Worm (Caenorhabditis elegans) whole organism, mixed stage, embryonic: Measurements from ENCODE around the gene fsn-1.

ENCODE experiments used
- M03D4.4 ChIP-seq: sonication (generic microtip); optimal IDR thresholded peaks from 2 replicates; lab custom pipeline; 2017; ENCODE audit warnings: mild to moderate bottlenecking, missing genetic modification characterization, missing compliant biosample characterization
- bed-3 ChIP-seq: fragments of 200-800 bp; sonication (Bioruptor generic); optimal IDR thresholded peaks from 3 replicates; lab custom pipeline; 2018; ENCODE audit warnings: mild to moderate bottlenecking, missing genetic modification characterization, moderate library complexity, missing compliant biosample characterization
- blmp-1 ChIP-seq: fragments of 150-350 bp; optimal IDR thresholded peaks from 2 replicates; lab custom pipeline; 2014; ENCODE audit warnings: missing biosample characterization, missing genetic modification characterization
- ceh-39 ChIP-seq: fragments of 150-350 bp; optimal IDR thresholded peaks from 2 replicates; lab custom pipeline; 2014; ENCODE audit warnings: missing biosample characterization, missing genetic modification characterization
- ceh-43 ChIP-seq: fragments of 200-800 bp; sonication (Bioruptor generic); optimal IDR thresholded peaks from 2 replicates; lab custom pipeline; 2018; ENCODE audit warnings: mild to moderate bottlenecking, missing genetic modification characterization, moderate library complexity, missing compliant biosample characterization
- ceh-83 ChIP-seq: fragments of 200-800 bp; sonication (Bioruptor generic); optimal IDR thresholded peaks from 2 replicates; lab custom pipeline; 2018; ENCODE audit warnings: mild to moderate bottlenecking, missing genetic modification characterization, missing compliant biosample characterization
- ces-1 ChIP-seq: fragments of 150-350 bp; optimal IDR thresholded peaks from 2 replicates; lab custom pipeline; 2014; ENCODE audit warnings: missing biosample characterization, missing genetic modification reagents, missing genetic modification characterization
- cnd-1 ChIP-seq: fragments of 200-800 bp; sonication (Bioruptor generic); optimal IDR thresholded peaks from 2 replicates; lab custom pipeline; 2018; ENCODE audit warnings: mild to moderate bottlenecking, missing genetic modification characterization, missing compliant biosample characterization
- drap-1 ChIP-seq: fragments of 200-800 bp; sonication (Bioruptor generic); optimal IDR thresholded peaks from 3 replicates; lab custom pipeline; 2018; ENCODE audit warnings: mild to moderate bottlenecking, missing genetic modification characterization, missing compliant biosample characterization
- elt-1 ChIP-seq: sonication (generic microtip); optimal IDR thresholded peaks from 2 replicates; lab custom pipeline; 2017; ENCODE audit warnings: missing genetic modification characterization, mild to moderate bottlenecking, missing compliant biosample characterization, antibody characterized with exemption, moderate library complexity, borderline replicate concordance; ENCODE audit not compliant: insufficient read depth
- elt-3 ChIP-seq: fragments of 150-350 bp; optimal IDR thresholded peaks from 2 replicates; lab custom pipeline; 2014; ENCODE audit warnings: missing biosample characterization, missing genetic modification characterization
- flh-1 ChIP-seq: fragments of 200-800 bp; sonication (Bioruptor generic); optimal IDR thresholded peaks from 2 replicates; lab custom pipeline; 2018; ENCODE audit warnings: mild to moderate bottlenecking, missing genetic modification characterization, moderate library complexity, missing compliant biosample characterization
- ham-2 ChIP-seq: fragments of 200-800 bp; sonication (Bioruptor generic); optimal IDR thresholded peaks from 2 replicates; lab custom pipeline; 2018; ENCODE audit warnings: mild to moderate bottlenecking, missing genetic modification characterization, missing compliant biosample characterization
- hlh-1 ChIP-seq: fragments of 150-350 bp; optimal IDR thresholded peaks from 2 replicates; lab custom pipeline; 2014; ENCODE audit warnings: missing biosample characterization, missing genetic modification reagents, missing genetic modification characterization
- lin-13 ChIP-seq: fragments of 150-350 bp; optimal IDR thresholded peaks from 2 replicates; lab custom pipeline; 2014; ENCODE audit warnings: missing biosample characterization, missing genetic modification characterization
- lin-32 ChIP-seq: fragments of 200-800 bp; sonication (Bioruptor generic); optimal IDR thresholded peaks from 2 replicates; lab custom pipeline; 2018; ENCODE audit warnings: mild to moderate bottlenecking, missing genetic modification characterization, missing compliant biosample characterization
- lsy-2 ChIP-seq: fragments of 150-350 bp; optimal IDR thresholded peaks from 2 replicates; lab custom pipeline; 2014; ENCODE audit warnings: missing biosample characterization, missing genetic modification characterization
- mab-5 ChIP-seq: fragments of 150-350 bp; optimal IDR thresholded peaks from 2 replicates; lab custom pipeline; 2014; ENCODE audit warnings: missing biosample characterization, missing genetic modification characterization
- mep-1 ChIP-seq: fragments of 150-350 bp; optimal IDR thresholded peaks from 2 replicates; lab custom pipeline; 2017; ENCODE audit warnings: missing biosample characterization, missing genetic modification reagents, missing genetic modification characterization, inconsistent platforms
- mls-2 ChIP-seq: sonication (generic microtip); optimal IDR thresholded peaks from 2 replicates; lab custom pipeline; 2016; ENCODE audit warnings: mild to moderate bottlenecking, missing genetic modification characterization, moderate library complexity, missing compliant biosample characterization
- nhr-12 ChIP-seq: fragments of 150-350 bp; optimal IDR thresholded peaks from 2 replicates; lab custom pipeline; 2014; ENCODE audit warnings: missing biosample characterization, missing genetic modification characterization
- nhr-2 ChIP-seq: fragments of 150-350 bp; optimal IDR thresholded peaks from 2 replicates; lab custom pipeline; 2014; ENCODE audit warnings: missing biosample characterization, missing genetic modification characterization
- nhr-237 ChIP-seq: fragments of 150-350 bp; optimal IDR thresholded peaks from 2 replicates; lab custom pipeline; 2014; ENCODE audit warnings: missing biosample characterization, missing genetic modification characterization
- nhr-28 ChIP-seq: fragments of 150-350 bp; optimal IDR thresholded peaks from 2 replicates; lab custom pipeline; 2014; ENCODE audit warnings: missing biosample characterization, missing genetic modification characterization
- nhr-76 ChIP-seq: sonication (generic microtip); optimal IDR thresholded peaks from 2 replicates; lab custom pipeline; 2017; ENCODE audit warnings: missing biosample characterization, missing genetic modification characterization
- pha-4 ChIP-seq: fragments of 150-350 bp; optimal IDR thresholded peaks from 2 replicates; lab custom pipeline; 2018; ENCODE audit warnings: missing biosample characterization, missing genetic modification reagents, missing genetic modification characterization
- sem-2 ChIP-seq: fragments of 200-800 bp; sonication (Bioruptor generic); optimal IDR thresholded peaks from 2 replicates; lab custom pipeline; 2018; ENCODE audit warnings: mild to moderate bottlenecking, missing genetic modification characterization, missing compliant biosample characterization
- snpc-4 ChIP-seq: fragments of 150-350 bp; optimal IDR thresholded peaks from 2 replicates; lab custom pipeline; 2014; ENCODE audit warnings: missing biosample characterization, missing genetic modification characterization
- sptf-1 ChIP-seq: sonication (generic microtip); optimal IDR thresholded peaks from 2 replicates; lab custom pipeline; 2017; ENCODE audit warnings: mild to moderate bottlenecking, missing genetic modification characterization, moderate library complexity, missing compliant biosample characterization
- tbx-8 ChIP-seq: fragments of 200-800 bp; sonication (Bioruptor generic); optimal IDR thresholded peaks from 2 replicates; lab custom pipeline; 2018; ENCODE audit warnings: mild to moderate bottlenecking, missing genetic modification characterization, moderate library complexity, missing compliant biosample characterization
- unc-120 ChIP-seq: sonication (generic microtip); optimal IDR thresholded peaks from 2 replicates; lab custom pipeline; 2017; ENCODE audit warnings: missing genetic modification characterization, missing compliant biosample characterization; ENCODE audit not compliant: poor library complexity, severe bottlenecking
- unc-39 ChIP-seq: fragments of 150-350 bp; optimal IDR thresholded peaks from 2 replicates; lab custom pipeline; 2014; ENCODE audit warnings: missing biosample characterization, missing genetic modification characterization
- zip-8 ChIP-seq: fragments of 150-350 bp; optimal IDR thresholded peaks from 2 replicates; lab custom pipeline; 2014; ENCODE audit warnings: missing biosample characterization, missing genetic modification characterization
- ztf-11 ChIP-seq: fragments of 150-350 bp; optimal IDR thresholded peaks from 2 replicates; lab custom pipeline; 2014; ENCODE audit warnings: missing biosample characterization, missing genetic modification characterization

The fsn-1 gene

ce11 chrIII:4960204-4960603 is 23.1 kb downstream of the fsn-1 start, which contains the start of gene C27F2.4:
Gene C27F2.4 (minus strand): TSS chrIII:4960304.
- TF ChIP-seq zip-8 (tag; lab: Kevin White, UChicago) (no peak), mep-1 (tag; lab: Kevin White, UChicago) (no peak), mab-5 (no peak), cnd-1 (tag; lab: Kevin White, UChicago) (no peak), flh-1 (GFP tag; lab: Kevin White, UChicago) (no peak), unc-39 (tag; lab: Kevin White, UChicago) (no peak), drap-1 (GFP tag; lab: Kevin White, UChicago) (no peak), unc-120 (no peak), nhr-76 (no peak), ceh-83 (GFP tag; lab: Kevin White, UChicago) (no peak), blmp-1 (tag; lab: Kevin White, UChicago) (no peak), snpc-4 (tag; lab: Kevin White, UChicago) (no peak), hlh-1 (tag; lab: Kevin White, UChicago) (no peak), ztf-11 (tag; lab: Kevin White, UChicago) (no peak), pha-4 (tag; lab: Kevin White, UChicago) (no peak), M03D4.4 (tag; lab: Kevin White, UChicago) (no peak), sptf-1 (no peak)
- TF ChIP-seq, all 35 proteins: peak for 0

ce11 chrIII:4961281-4961680 is 24.2 kb downstream of the fsn-1 start:
- TF ChIP-seq sem-2 = no peak
- TF ChIP-seq nhr-28 (tag; lab: Kevin White, UChicago) = no peak
- TF ChIP-seq mep-1 (tag; lab: Kevin White, UChicago) = no peak
- TF ChIP-seq tbx-8 (GFP tag; lab: Kevin White, UChicago) = no peak
- no peak for TF ChIP-seq lsy-2 (tag; lab: Kevin White, UChicago)

ce11 chrIII:4962393-4962792 is 25.3 kb downstream of the fsn-1 start, which contains the start of gene vps-22:
Gene vps-22 (minus strand): TSS chrIII:4962493.
- TF ChIP-seq ces-1 (GFP tag; lab: Kevin White, UChicago) (no peak), nhr-12 (tag; lab: Kevin White, UChicago) (no peak), bed-3 (GFP tag; lab: Kevin White, UChicago) (no peak), nhr-28 (tag; lab: Kevin White, UChicago) (no peak), mls-2 (tag; lab: Kevin White, UChicago) (no peak), ceh-43 (no peak), elt-1 (tag; lab: Kevin White, UChicago) (no peak), nhr-2 (tag; lab: Kevin White, UChicago) (no peak)
- TF ChIP-seq, all 35 proteins: peak for 0

- peak; percentile 73 for TF ChIP-seq nhr-237 (tag; lab: Kevin White, UChicago)
- TF ChIP-seq sem-2 = no peak
- no peak for TF ChIP-seq ham-2 (GFP tag; lab: Kevin White, UChicago)
- TF ChIP-seq M03D4.4 (tag; lab: Kevin White, UChicago) = peak; percentile 52
- TF ChIP-seq unc-120 = peak; percentile 1
- peak; percentile 80 for TF ChIP-seq lsy-2 (tag; lab: Kevin White, UChicago)
- TF ChIP-seq pha-4 (tag; lab: Kevin White, UChicago) = no peak
- no peak for TF ChIP-seq bed-3 (GFP tag; lab: Kevin White, UChicago)
- TF ChIP-seq lin-13 = peak; percentile 71
- no peak for TF ChIP-seq elt-3 (tag; lab: Kevin White, UChicago)
- TF ChIP-seq zip-8 (tag; lab: Kevin White, UChicago) = no peak
- TF ChIP-seq nhr-2 (tag; lab: Kevin White, UChicago) = peak; percentile 16
- peak; percentile 3 for TF ChIP-seq hlh-1 (tag; lab: Kevin White, UChicago)
- no peak for TF ChIP-seq tbx-8 (GFP tag; lab: Kevin White, UChicago)
- TF ChIP-seq ces-1 (GFP tag; lab: Kevin White, UChicago) = peak; percentile 73
- peak; percentile 76 for TF ChIP-seq sptf-1
- peak; percentile 22 for TF ChIP-seq ceh-43
- peak; percentile 24 for TF ChIP-seq mls-2 (tag; lab: Kevin White, UChicago)
- no peak for TF ChIP-seq elt-1 (tag; lab: Kevin White, UChicago)
- TF ChIP-seq nhr-12 (tag; lab: Kevin White, UChicago) = no peak
- TF ChIP-seq cnd-1 (tag; lab: Kevin White, UChicago) = peak; percentile 12
- TF ChIP-seq ceh-39 (tag; lab: Kevin White, UChicago) = peak; percentile 62
- TF ChIP-seq ceh-83 (GFP tag; lab: Kevin White, UChicago) = peak; percentile 63
- peak; percentile 88 for TF ChIP-seq mep-1 (tag; lab: Kevin White, UChicago)
- TF ChIP-seq unc-39 (tag; lab: Kevin White, UChicago) = no peak
- TF ChIP-seq nhr-76 = no peak
- TF ChIP-seq flh-1 (GFP tag; lab: Kevin White, UChicago) = no peak
- no peak for TF ChIP-seq ztf-11 (tag; lab: Kevin White, UChicago)
- no peak for TF ChIP-seq lin-32 (GFP tag; lab: Kevin White, UChicago)
- peak; percentile 25 for TF ChIP-seq drap-1 (GFP tag; lab: Kevin White, UChicago)
Measured at ce11 chrIII:4962886-4963285, 25.8 kb downstream of the fsn-1 start, which contains the start of gene C27F2.9. Gene C27F2.9 (minus strand): TSS chrIII:4963044.
